Worm (Caenorhabditis elegans) whole organism, young adult: ENCODE measurements around the gene grd-6.
A peak's percentile ranks its signal among the peaks of the same experiment; 100 is the strongest.

Source experiments
- F22D6.2 ChIP-seq: sonication (generic microtip); optimal IDR thresholded peaks from 2 replicates; lab custom pipeline; 2016; ENCODE audit warnings: mild to moderate bottlenecking, missing genetic modification characterization, missing compliant biosample characterization
- Y53F4B.3 ChIP-seq: fragments of 200-800 bp; sonication (Bioruptor generic); IDR thresholded peaks from 2 replicates; pipeline ENCODE4 v1.3.6; 2022; ENCODE audit warnings: missing genetic modification reagents, missing genetic modification characterization, missing compliant biosample characterization
- ama-1 ChIP-seq, 3 experiments: fragments of 150-350 bp in 1 of 3; sonication (generic microtip) in 2 of 3; optimal IDR thresholded peaks; 2 replicates each; lab custom pipeline; 2014 to 2018; ENCODE audit warnings: missing biosample characterization in 2 of 3, missing genetic modification characterization in 2 of 3, missing genetic modification reagents in 2 of 3
- ceh-58 ChIP-seq: fragments of 200-800 bp; sonication (Bioruptor generic); IDR thresholded peaks from 2 replicates; pipeline ENCODE4 v1.3.6; 2022; ENCODE audit warnings: missing genetic modification characterization, missing compliant biosample characterization
- ceh-91 ChIP-seq: fragments of 200-800 bp; sonication (Bioruptor generic); IDR thresholded peaks from 2 replicates; pipeline ENCODE4 v1.3.6; 2022; ENCODE audit warnings: missing genetic modification reagents, missing genetic modification characterization, missing compliant biosample characterization
- hmg-20 ChIP-seq: fragments of 200-800 bp; sonication (Bioruptor generic); IDR thresholded peaks from 2 replicates; pipeline ENCODE4 v1.3.6; 2022; ENCODE audit warnings: missing genetic modification reagents, missing genetic modification characterization, missing compliant biosample characterization
- lin-26 ChIP-seq: fragments of 200-800 bp; sonication (Bioruptor generic); IDR thresholded peaks from 2 replicates; pipeline ENCODE4 v1.3.6; 2022; ENCODE audit warnings: missing genetic modification reagents, missing genetic modification characterization, missing compliant biosample characterization
- pha-4 ChIP-seq: fragments of 150-350 bp; sonication (generic microtip); optimal IDR thresholded peaks from 2 replicates; lab custom pipeline; 2014; ENCODE audit warnings: missing biosample characterization, missing genetic modification reagents, missing genetic modification characterization
- rcor-1 ChIP-seq: fragments of 200-800 bp; sonication (Bioruptor generic); IDR thresholded peaks from 2 replicates; pipeline ENCODE4 v1.3.6; 2022; ENCODE audit warnings: missing genetic modification reagents, missing genetic modification characterization, missing compliant biosample characterization
- somi-1 ChIP-seq: fragments of 200-800 bp; sonication (Bioruptor generic); optimal IDR thresholded peaks from 2 replicates; lab custom pipeline; 2018; ENCODE audit warnings: mild to moderate bottlenecking, missing genetic modification characterization, missing compliant biosample characterization
- unc-62 ChIP-seq: fragments of 150-350 bp; optimal IDR thresholded peaks from 2 replicates; lab custom pipeline; 2014; ENCODE audit warnings: missing biosample characterization, missing genetic modification reagents, missing genetic modification characterization
- xnd-1 ChIP-seq: sonication (generic microtip); optimal IDR thresholded peaks from 2 replicates; lab custom pipeline; 2016; ENCODE audit warnings: missing genotype, missing genetic modification reagents, missing genetic modification characterization, missing compliant biosample characterization

- TF ChIP-seq lin-26 (GFP tag; lab: Robert Waterston, UW) (no peak), Y53F4B.3 (GFP tag; lab: Robert Waterston, UW) (no peak), rcor-1 (GFP tag; lab: Robert Waterston, UW) (no peak), ceh-58 (GFP tag; lab: Robert Waterston, UW) (no peak), unc-62 (GFP tag; lab: Kevin White, UChicago) (no peak), ceh-91 (GFP tag; lab: Robert Waterston, UW) (no peak), xnd-1 (tag; lab: Kevin White, UChicago) (no peak), ama-1 (optimal IDR thresholded peaks at IDR 0.05; lab: Kevin White, UChicago) (no peak), ama-1 (GFP tag; optimal IDR thresholded peaks at IDR 0.05; lab: Kevin White, UChicago) (no peak), hmg-20 (GFP tag; lab: Robert Waterston, UW) (no peak), pha-4 (tag; lab: Kevin White, UChicago) (no peak), somi-1 (peak; percentile 25), F22D6.2 (no peak)
Observed at ce11 chrV:9270442-9270841, 48.8 kb downstream of the grd-6 start.
